Fruit fly (Drosophila melanogaster): ENCODE measurements around the gene dmGlut.

The dmGlut gene

DNA sequence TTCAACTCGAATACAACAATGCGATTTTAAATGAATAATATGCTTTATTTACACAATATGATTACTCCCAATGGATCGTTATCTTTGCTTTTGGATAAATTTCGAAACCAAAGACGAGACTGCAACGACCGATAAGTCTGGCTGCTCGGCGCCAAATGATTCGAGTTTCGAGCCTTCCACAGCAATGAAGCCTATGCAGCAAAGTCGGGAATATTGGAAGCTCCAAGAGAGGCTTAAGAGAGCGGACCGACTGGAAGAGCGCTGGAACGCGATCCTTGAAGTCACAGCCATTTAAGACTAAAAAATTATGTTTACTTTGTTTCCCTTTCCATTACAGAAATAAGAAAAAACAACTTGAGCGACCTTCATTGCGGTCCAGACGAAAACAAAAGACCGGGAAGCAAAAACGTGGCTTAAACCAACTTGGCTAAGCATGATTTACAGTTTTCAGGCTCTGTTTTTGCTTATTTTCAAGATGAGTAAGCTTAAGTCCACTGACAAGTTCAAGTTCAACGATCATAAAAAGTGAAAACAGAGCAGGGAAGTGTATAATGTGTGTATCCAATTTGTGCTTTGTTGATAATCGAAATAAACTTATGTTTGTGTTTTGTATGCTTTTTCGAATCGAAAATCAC, 39.5 kb downstream of the dmGlut start, which contains the start of gene firl:
firl (minus strand) TSS at position 159 of the 635 bp plus-strand sequence.
- TF ChIP-seq CG33017 (tag; optimal IDR thresholded peaks at IDR 0.05) (no peak), Clk (GFP tag; optimal IDR thresholded peaks at IDR 0.05) (no peak), CG12768 (GFP tag; optimal IDR thresholded peaks at IDR 0.05) (no peak), CG7045 (GFP tag; optimal IDR thresholded peaks at IDR 0.05) (no peak), bab1 (GFP tag; optimal IDR thresholded peaks at IDR 0.05) (no peak), cic (GFP tag; optimal IDR thresholded peaks at IDR 0.05) (no peak), Crg-1 (GFP tag; optimal IDR thresholded peaks at IDR 0.05) (no peak), cnc (optimal IDR thresholded peaks at IDR 0.05) (no peak), tj (GFP tag; optimal IDR thresholded peaks at IDR 0.05) (no peak), CG11617 (GFP tag; optimal IDR thresholded peaks at IDR 0.05) (no peak)

DNA sequence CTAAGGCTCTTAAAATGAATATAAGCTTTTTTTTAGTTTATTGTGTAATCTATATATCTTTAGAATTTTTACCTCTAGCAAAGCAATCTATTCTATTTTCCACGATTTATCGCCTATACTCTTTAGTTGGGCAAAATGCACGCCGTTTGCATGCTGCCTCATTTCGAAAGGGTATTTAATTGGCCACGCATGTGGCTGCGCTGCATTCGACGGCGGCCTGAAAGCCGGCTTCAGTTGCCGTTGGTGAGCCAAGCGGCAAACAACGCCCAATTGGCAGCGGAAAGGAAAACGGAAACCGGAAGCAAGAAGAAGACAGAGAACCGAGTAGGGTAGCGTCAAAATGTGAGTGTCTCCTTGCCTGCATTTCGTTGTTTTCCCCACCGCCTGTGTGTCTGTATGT, 48.6 kb downstream of the dmGlut start, which contains the start of gene CG14947:
CG14947 (plus strand) TSS at position 251 of the 400 bp plus-strand sequence.
- TF ChIP-seq CG11617 (GFP tag; optimal IDR thresholded peaks at IDR 0.05) (no peak), CG14711 (tag; optimal IDR thresholded peaks at IDR 0.05) (no peak), CG12768 (GFP tag; optimal IDR thresholded peaks at IDR 0.05) (no peak), Hr96 (GFP tag; optimal IDR thresholded peaks at IDR 0.05) (no peak)

DNA sequence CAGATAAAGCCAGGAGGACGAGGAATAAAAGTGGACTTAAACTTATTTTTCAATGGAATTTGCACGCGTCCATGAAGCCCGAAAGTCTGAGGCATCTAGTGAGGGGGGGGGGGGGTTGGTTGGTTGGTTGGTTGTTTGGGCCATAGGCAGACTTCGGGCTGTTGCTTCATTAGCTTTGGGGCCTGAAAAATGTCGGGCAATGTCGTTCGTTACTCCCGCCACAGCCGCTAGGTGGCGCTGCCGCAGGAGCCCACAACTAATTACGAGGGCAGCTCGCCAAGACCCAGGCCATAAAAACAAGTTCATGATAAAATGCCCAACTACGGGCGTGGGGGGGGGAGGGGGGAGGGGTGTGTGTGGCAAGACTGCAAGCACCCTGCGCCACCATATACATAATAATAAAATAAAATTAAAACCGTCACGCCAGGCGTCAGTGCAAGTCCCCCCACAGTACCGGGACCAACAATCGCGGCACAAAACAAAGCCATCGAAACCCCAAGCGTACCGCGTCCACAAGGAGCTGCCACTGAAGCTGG, 51.0 kb downstream of the dmGlut start:
- TF ChIP-seq CG14711 (tag; optimal IDR thresholded peaks at IDR 0.05) (no peak), cnc (optimal IDR thresholded peaks at IDR 0.05) (no peak), CG7101 (tag; optimal IDR thresholded peaks at IDR 0.05) (no peak), CG7045 (GFP tag; optimal IDR thresholded peaks at IDR 0.05) (no peak), Mnt (GFP tag; optimal IDR thresholded peaks at IDR 0.05) (no peak), Clk (GFP tag; optimal IDR thresholded peaks at IDR 0.05) (no peak), ovo (GFP tag; optimal IDR thresholded peaks at IDR 0.05) (no peak), CG11617 (GFP tag; optimal IDR thresholded peaks at IDR 0.05) (no peak), tj (GFP tag; optimal IDR thresholded peaks at IDR 0.05) (no peak), Crg-1 (GFP tag; optimal IDR thresholded peaks at IDR 0.05) (no peak), bab1 (GFP tag; optimal IDR thresholded peaks at IDR 0.05) (no peak), pad (GFP tag; optimal IDR thresholded peaks at IDR 0.05) (no peak), CG33017 (tag; optimal IDR thresholded peaks at IDR 0.05) (no peak)

DNA sequence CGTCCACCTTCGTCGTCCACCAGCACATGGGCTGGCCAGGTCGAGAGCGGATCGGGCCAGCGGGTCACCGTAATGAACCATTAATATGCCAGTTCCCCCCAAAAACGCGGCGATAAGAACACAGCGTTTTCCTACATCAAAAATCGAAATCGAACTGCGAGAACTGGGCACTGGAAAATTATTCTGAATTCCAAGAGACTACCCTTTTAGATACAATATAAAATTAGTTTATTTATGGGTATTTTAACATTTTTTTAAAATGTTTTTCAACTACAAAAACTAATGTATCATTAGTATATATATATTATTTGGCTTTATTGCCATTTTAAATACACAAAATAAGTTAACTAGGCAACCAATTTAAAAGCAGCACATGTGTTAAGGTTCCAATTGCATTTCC, 51.5 kb downstream of the dmGlut start:
- TF ChIP-seq CG7101 (tag; optimal IDR thresholded peaks at IDR 0.05) (no peak), pad (GFP tag; optimal IDR thresholded peaks at IDR 0.05) (no peak), CG5204 (GFP tag; optimal IDR thresholded peaks at IDR 0.05) (no peak), kay (GFP tag; ENCODE audit: borderline replicate concordance) (no peak), cnc (optimal IDR thresholded peaks at IDR 0.05) (no peak), CG11617 (GFP tag; optimal IDR thresholded peaks at IDR 0.05) (no peak), CG1620 (GFP tag; optimal IDR thresholded peaks at IDR 0.05) (no peak), bab1 (GFP tag; optimal IDR thresholded peaks at IDR 0.05) (no peak), toe (GFP tag; optimal IDR thresholded peaks at IDR 0.05) (no peak), Mnt (GFP tag; optimal IDR thresholded peaks at IDR 0.05) (no peak), cic (GFP tag; optimal IDR thresholded peaks at IDR 0.05) (no peak), CG12768 (GFP tag; optimal IDR thresholded peaks at IDR 0.05) (no peak), ovo (GFP tag; optimal IDR thresholded peaks at IDR 0.05) (no peak), CG14711 (tag; optimal IDR thresholded peaks at IDR 0.05) (no peak), Crg-1 (GFP tag; optimal IDR thresholded peaks at IDR 0.05) (no peak), CG7045 (GFP tag; optimal IDR thresholded peaks at IDR 0.05) (no peak), CG33017 (tag; optimal IDR thresholded peaks at IDR 0.05) (no peak), Clk (GFP tag; optimal IDR thresholded peaks at IDR 0.05) (no peak)

DNA sequence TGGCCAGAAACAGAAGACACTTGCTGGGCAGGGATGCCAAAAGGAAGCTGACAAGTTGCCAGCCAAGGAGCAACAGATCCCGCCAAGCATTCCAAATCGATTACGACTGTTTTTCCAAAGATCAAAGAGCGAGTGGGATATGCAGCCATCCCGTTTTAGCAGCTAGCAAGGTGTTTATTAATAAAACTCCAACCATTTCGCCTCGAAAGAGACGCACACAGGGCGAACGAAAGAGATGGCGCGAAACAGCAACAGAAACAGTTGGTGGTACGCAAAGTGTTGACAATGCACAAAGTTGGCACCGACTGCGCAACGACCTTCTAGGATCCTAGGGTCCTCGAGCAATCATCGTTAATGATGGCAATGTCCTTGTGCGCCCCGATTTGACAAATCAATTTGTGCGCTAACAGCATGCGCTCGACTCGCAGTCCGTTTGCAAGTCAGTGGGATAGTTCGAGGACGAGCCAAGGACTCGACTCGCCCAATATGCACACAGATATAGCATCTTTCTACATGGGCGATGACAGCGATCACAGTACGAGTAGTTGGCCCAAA, 52.7 kb downstream of the dmGlut start:
- TF ChIP-seq Clk (GFP tag; optimal IDR thresholded peaks at IDR 0.05) = no peak
- no peak for TF ChIP-seq CG7045 (GFP tag; optimal IDR thresholded peaks at IDR 0.05)
- no peak for TF ChIP-seq pad (GFP tag; optimal IDR thresholded peaks at IDR 0.05)
- no peak for TF ChIP-seq Mnt (GFP tag; optimal IDR thresholded peaks at IDR 0.05)
- no peak for TF ChIP-seq CG11617 (GFP tag; optimal IDR thresholded peaks at IDR 0.05)
- TF ChIP-seq cnc (optimal IDR thresholded peaks at IDR 0.05) = no peak
- TF ChIP-seq cic (GFP tag; optimal IDR thresholded peaks at IDR 0.05) = no peak
- no peak for TF ChIP-seq tj (GFP tag; optimal IDR thresholded peaks at IDR 0.05)
- no peak for TF ChIP-seq Hr96 (GFP tag; optimal IDR thresholded peaks at IDR 0.05)
- TF ChIP-seq CG33017 (tag; optimal IDR thresholded peaks at IDR 0.05) = no peak
- TF ChIP-seq CG14711 (tag; optimal IDR thresholded peaks at IDR 0.05) = no peak
- no peak for TF ChIP-seq CG7101 (tag; optimal IDR thresholded peaks at IDR 0.05)

DNA sequence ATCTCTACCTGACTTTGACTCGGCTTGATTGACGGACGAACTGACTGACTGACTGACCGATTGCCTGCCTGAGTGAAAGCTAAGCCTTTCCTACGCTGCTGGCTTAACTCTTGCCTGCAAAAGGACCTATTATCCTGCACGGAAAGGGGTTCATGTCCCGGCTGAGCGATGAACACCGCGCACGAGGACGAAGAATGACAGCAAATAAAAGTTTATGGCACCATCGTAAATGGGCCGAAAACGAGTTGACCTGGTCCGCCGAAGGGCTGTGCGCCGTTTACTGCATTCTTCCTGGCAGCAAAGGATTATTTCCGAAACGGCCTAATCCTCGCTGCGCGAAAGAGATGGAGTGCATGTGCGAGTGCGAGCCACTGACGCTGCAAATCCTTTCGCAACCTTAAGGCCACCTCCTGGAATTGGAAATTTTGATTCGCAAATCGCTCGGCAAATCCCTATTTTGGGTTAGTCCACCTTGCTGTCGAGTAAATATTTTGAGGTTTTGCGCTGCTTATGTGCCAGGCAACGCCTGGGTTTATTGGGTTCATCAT, 54.0 kb downstream of the dmGlut start:
- TF ChIP-seq CG7101 (tag; optimal IDR thresholded peaks at IDR 0.05) (no peak), CG11617 (GFP tag; optimal IDR thresholded peaks at IDR 0.05) (no peak), Mnt (GFP tag; optimal IDR thresholded peaks at IDR 0.05) (no peak), Clk (GFP tag; optimal IDR thresholded peaks at IDR 0.05) (no peak), tj (GFP tag; optimal IDR thresholded peaks at IDR 0.05) (no peak), kay (GFP tag; ENCODE audit: borderline replicate concordance) (no peak), Crg-1 (GFP tag; optimal IDR thresholded peaks at IDR 0.05) (no peak), Hr96 (GFP tag; optimal IDR thresholded peaks at IDR 0.05) (no peak), pad (GFP tag; optimal IDR thresholded peaks at IDR 0.05) (no peak), CG12768 (GFP tag; optimal IDR thresholded peaks at IDR 0.05) (no peak), CG33017 (tag; optimal IDR thresholded peaks at IDR 0.05) (no peak), bab1 (GFP tag; optimal IDR thresholded peaks at IDR 0.05) (no peak), CG5204 (GFP tag; optimal IDR thresholded peaks at IDR 0.05) (no peak), cnc (optimal IDR thresholded peaks at IDR 0.05) (no peak), ovo (GFP tag; optimal IDR thresholded peaks at IDR 0.05) (no peak), cic (GFP tag; optimal IDR thresholded peaks at IDR 0.05) (no peak), CG1620 (GFP tag; optimal IDR thresholded peaks at IDR 0.05) (no peak)
